Worm (Caenorhabditis elegans): ENCODE results near the gene H11L12.1.

The H11L12.1 gene

ce11 chrX:17694669-17695282 is 16.7 kb downstream of the H11L12.1 start, which contains the start of gene cgt-2 (continued):
- no peak for TF ChIP-seq fkh-10 (GFP tag; optimal IDR thresholded peaks at IDR 0.05)
- no peak for TF ChIP-seq daf-16 (GFP tag; optimal IDR thresholded peaks at IDR 0.05)
- TF ChIP-seq daf-16 (tag; optimal IDR thresholded peaks at IDR 0.05): peak; percentile 62
- TF ChIP-seq nhr-237 (tag; optimal IDR thresholded peaks at IDR 0.05): no peak
- TF ChIP-seq cey-2 (tag; optimal IDR thresholded peaks at IDR 0.05; ENCODE audit: borderline replicate concordance, insufficient read depth): no peak
- TF ChIP-seq nhr-76 (tag; optimal IDR thresholded peaks at IDR 0.05): no peak
- TF ChIP-seq lsy-2 (tag; optimal IDR thresholded peaks at IDR 0.05): no peak
- TF ChIP-seq saeg-2 (GFP tag; IDR thresholded peaks at IDR 0.05): no peak
- no peak for TF ChIP-seq set-16 (GFP tag; IDR thresholded peaks at IDR 0.05)
- no peak for TF ChIP-seq snpc-4 (tag; optimal IDR thresholded peaks at IDR 0.05)
- no peak for TF ChIP-seq ZK337.2 (GFP tag; IDR thresholded peaks at IDR 0.05)
- TF ChIP-seq aha-1 (tag): no peak
- no peak for TF ChIP-seq dmd-9 (GFP tag; IDR thresholded peaks at IDR 0.05)
- no peak for TF ChIP-seq skn-1 (tag; optimal IDR thresholded peaks at IDR 0.05)
- TF ChIP-seq jun-1 (tag; optimal IDR thresholded peaks at IDR 0.05): no peak
- no peak for TF ChIP-seq ceh-44 (GFP tag; IDR thresholded peaks at IDR 0.05)

ce11 chrX:17685959-17686358 is 25.5 kb downstream of the H11L12.1 start:
- no peak for TF ChIP-seq spr-3 (GFP tag; optimal IDR thresholded peaks at IDR 0.05)
- TF ChIP-seq egl-27 (tag; optimal IDR thresholded peaks at IDR 0.05): no peak
- no peak for TF ChIP-seq spr-1 (tag; optimal IDR thresholded peaks at IDR 0.05)
- peak; percentile 18 for TF ChIP-seq aha-1 (tag)
- no peak for TF ChIP-seq dpl-1 (GFP tag; optimal IDR thresholded peaks at IDR 0.05)
- TF ChIP-seq F44E2.7 (GFP tag; IDR thresholded peaks at IDR 0.05): no peak
- peak in 1 of 2 experiments; percentile 25 for TF ChIP-seq unc-62 (GFP tag; optimal IDR thresholded peaks at IDR 0.05 in 1 of 2)
- no peak for TF ChIP-seq unc-62 (tag; optimal IDR thresholded peaks at IDR 0.05)
- peak; percentile 17 for TF ChIP-seq nhr-25 (tag; optimal IDR thresholded peaks at IDR 0.05; ENCODE audit: borderline replicate concordance, insufficient read depth)
- peak; percentile 12 for TF ChIP-seq nhr-28 (tag; optimal IDR thresholded peaks at IDR 0.05)

ce11 chrX:17684767-17685166 is 26.7 kb downstream of the H11L12.1 start, which contains the start of gene T23E7.6:
Gene T23E7.6 (minus strand): TSS chrX:17684811.
- TF ChIP-seq nhr-41 (GFP tag; IDR thresholded peaks at IDR 0.05) (no peak), madf-9 (GFP tag; conservative IDR thresholded peaks at IDR 0.05) (no peak), unc-130 (GFP tag; optimal IDR thresholded peaks at IDR 0.05) (no peak), nhr-28 (tag; optimal IDR thresholded peaks at IDR 0.05) (peak; percentile 74), hif-1 (tag; optimal IDR thresholded peaks at IDR 0.05) (no peak), hlh-30 (tag; optimal IDR thresholded peaks at IDR 0.05; ENCODE audit: insufficient read depth) (peak; percentile 75), mdl-1 (tag; optimal IDR thresholded peaks at IDR 0.05) (peak in 1 of 2 experiments; percentile 32), hlh-11 (tag; optimal IDR thresholded peaks at IDR 0.05) (peak; percentile 62), snpc-1.2 (GFP tag; IDR thresholded peaks at IDR 0.05) (no peak), mxl-3 (GFP tag; optimal IDR thresholded peaks at IDR 0.05) (peak; percentile 21)

- TF ChIP-seq nhr-28 (tag; optimal IDR thresholded peaks at IDR 0.05): peak; percentile 16
- TF ChIP-seq nhr-111 (GFP tag; optimal IDR thresholded peaks at IDR 0.05): no peak
- peak in 1 of 2 experiments; percentile 86 for TF ChIP-seq unc-62 (GFP tag; optimal IDR thresholded peaks at IDR 0.05 in 1 of 2)
- no peak for TF ChIP-seq unc-62 (tag; optimal IDR thresholded peaks at IDR 0.05)
- no peak for TF ChIP-seq daf-19 (GFP tag; conservative IDR thresholded peaks at IDR 0.05)
- no peak for TF ChIP-seq tra-1 (GFP tag; IDR thresholded peaks at IDR 0.05)
These were observed 27.8 kb downstream of the H11L12.1 start for ce11 chrX:17683698-17684097.

All from whole organism, L4 larva.